Fruit fly (Drosophila melanogaster) whole organism, embryonic: ENCODE measurements around the gene Bcs1.

ENCODE experiments used
- Antp ChIP-seq: fragments of 200-800 bp; sonication (Bioruptor generic); optimal IDR thresholded peaks from 3 replicates; lab custom pipeline; 2016; ENCODE audit warnings: missing biosample characterization, missing genetic modification characterization
- CG1024 ChIP-seq: fragments of 200-800 bp; sonication (Bioruptor generic); IDR thresholded peaks from 2 replicates; pipeline ENCODE4 v1.3.6; 2022; ENCODE audit warnings: missing biosample characterization, missing genetic modification characterization
- CG10274 ChIP-seq: fragments of 200-800 bp; sonication (Bioruptor generic); optimal IDR thresholded peaks from 3 replicates; lab custom pipeline; 2017; ENCODE audit warnings: missing biosample characterization, mild to moderate bottlenecking, missing genetic modification characterization
- CG10431 ChIP-seq: fragments of 200-800 bp; sonication (Bioruptor generic); optimal IDR thresholded peaks from 3 replicates; lab custom pipeline; 2018; ENCODE audit warnings: missing biosample characterization, mild to moderate bottlenecking, missing genetic modification characterization
- CG10565 ChIP-seq: fragments of 200-800 bp; sonication (Bioruptor generic); optimal IDR thresholded peaks from 3 replicates; lab custom pipeline; 2016; ENCODE audit warnings: missing biosample characterization, mild to moderate bottlenecking, missing genetic modification characterization
- CG12071 ChIP-seq: fragments of 200-800 bp; sonication (Bioruptor generic); optimal IDR thresholded peaks from 3 replicates; lab custom pipeline; 2018; ENCODE audit warnings: missing biosample characterization, mild to moderate bottlenecking, missing genetic modification characterization
- CG12659 ChIP-seq: fragments of 200-800 bp; sonication (Bioruptor generic); optimal IDR thresholded peaks from 3 replicates; lab custom pipeline; 2017; ENCODE audit warnings: mild to moderate bottlenecking, missing biosample characterization, missing genetic modification reagents, missing genetic modification characterization
- CG13894 ChIP-seq: fragments of 200-800 bp; sonication (Bioruptor generic); optimal IDR thresholded peaks from 3 replicates; lab custom pipeline; 2018; ENCODE audit warnings: missing biosample characterization, mild to moderate bottlenecking, missing genetic modification characterization, moderate library complexity
- CG15269 ChIP-seq: fragments of 200-800 bp; sonication (Bioruptor generic); optimal IDR thresholded peaks from 2 replicates; lab custom pipeline; 2018; ENCODE audit warnings: missing biosample characterization, mild to moderate bottlenecking, missing genetic modification characterization, moderate library complexity
- CG17802 ChIP-seq: fragments of 200-800 bp; sonication (Bioruptor generic); optimal IDR thresholded peaks from 2 replicates; lab custom pipeline; 2018; ENCODE audit warnings: missing biosample characterization, mild to moderate bottlenecking, missing genetic modification characterization, moderate library complexity
- CG1832 ChIP-seq: fragments of 200-800 bp; sonication (Bioruptor generic); optimal IDR thresholded peaks from 2 replicates; lab custom pipeline; 2017; ENCODE audit warnings: missing biosample characterization, mild to moderate bottlenecking, missing genetic modification characterization, inconsistent platforms
- CG31388 ChIP-seq: fragments of 200-800 bp; sonication (Bioruptor generic); optimal IDR thresholded peaks from 2 replicates; lab custom pipeline; 2016; ENCODE audit warnings: missing biosample characterization, missing genetic modification characterization
- CG43689 ChIP-seq: fragments of 200-800 bp; sonication (Bioruptor generic); IDR thresholded peaks from 2 replicates; pipeline ENCODE4 v1.3.6; 2022; ENCODE audit warnings: missing biosample characterization, missing genetic modification characterization
- CG6854 ChIP-seq: fragments of 200-800 bp; sonication (Bioruptor generic); optimal IDR thresholded peaks from 3 replicates; lab custom pipeline; 2017; ENCODE audit warnings: missing biosample characterization, mild to moderate bottlenecking, missing genetic modification characterization
- CG7556 ChIP-seq: fragments of 200-800 bp; sonication (Bioruptor generic); optimal IDR thresholded peaks from 2 replicates; lab custom pipeline; 2017; ENCODE audit warnings: missing biosample characterization, mild to moderate bottlenecking, missing genetic modification characterization
- CG7987 ChIP-seq: fragments of 200-800 bp; sonication (Bioruptor generic); optimal IDR thresholded peaks from 2 replicates; lab custom pipeline; 2018; ENCODE audit warnings: missing biosample characterization, mild to moderate bottlenecking, missing genetic modification characterization, moderate library complexity
- CG8089 ChIP-seq: fragments of 200-800 bp; sonication (Bioruptor generic); optimal IDR thresholded peaks from 3 replicates; lab custom pipeline; 2016; ENCODE audit warnings: missing biosample characterization, missing genetic modification characterization
- CG8281 ChIP-seq: fragments of 200-800 bp; sonication (Bioruptor generic); optimal IDR thresholded peaks from 2 replicates; lab custom pipeline; 2018; ENCODE audit warnings: missing biosample characterization, mild to moderate bottlenecking, missing genetic modification characterization, moderate library complexity
- CG8290 ChIP-seq, 3 experiments: fragments of 200-800 bp; sonication (Bioruptor generic); optimal IDR thresholded peaks; 2 replicates each; lab custom pipeline; 2016 to 2019; ENCODE audit warnings: missing biosample characterization in 3 of 3, missing genetic modification characterization in 3 of 3, mild to moderate bottlenecking in 2 of 3, moderate library complexity in 1 of 3
- CG9437 ChIP-seq: fragments of 200-800 bp; sonication (Bioruptor generic); optimal IDR thresholded peaks from 2 replicates; lab custom pipeline; 2018; ENCODE audit warnings: missing biosample characterization, mild to moderate bottlenecking, missing genetic modification characterization
- Chrac-16 ChIP-seq: fragments of 200-800 bp; sonication (Bioruptor generic); optimal IDR thresholded peaks from 3 replicates; lab custom pipeline; 2016; ENCODE audit warnings: missing biosample characterization, missing genetic modification characterization
- D ChIP-seq, 2 experiments: fragments of 200-800 bp in 1 of 2; fragments of >200 bp in 1 of 2; sonication (Bioruptor generic) in 1 of 2; optimal IDR thresholded peaks; 2 replicates in 1 of 2; 3 replicates in 1 of 2; lab custom pipeline; 2017; ENCODE audit warnings: mild to moderate bottlenecking in 1 of 2, missing biosample characterization in 1 of 2, missing genetic modification characterization in 1 of 2, missing genetic modification reagents in 1 of 2
- Dip3 ChIP-seq: fragments of 200-800 bp; sonication (Bioruptor generic); optimal IDR thresholded peaks from 3 replicates; lab custom pipeline; 2016; ENCODE audit warnings: missing biosample characterization, missing genetic modification characterization
- E2f2 ChIP-seq: fragments of 200-800 bp; sonication (Bioruptor generic); IDR thresholded peaks from 2 replicates; pipeline ENCODE4 v1.3.6; 2022; ENCODE audit warnings: missing biosample characterization, missing genetic modification characterization
- Gsc ChIP-seq: fragments of 200-800 bp; sonication (Bioruptor generic); IDR thresholded peaks from 2 replicates; pipeline ENCODE4 v1.3.6; 2022; ENCODE audit warnings: missing biosample characterization, missing genetic modification characterization
- Hr51 ChIP-seq, 2 experiments: fragments of 200-800 bp; sonication (Bioruptor generic); optimal IDR thresholded peaks; 2 replicates in 1 of 2; 3 replicates in 1 of 2; lab custom pipeline; 2016 to 2018; ENCODE audit warnings: missing biosample characterization in 2 of 2, missing genetic modification characterization in 2 of 2, mild to moderate bottlenecking in 1 of 2, moderate library complexity in 1 of 2
- Kr ChIP-seq: fragments of 200-800 bp; sonication (Bioruptor generic); optimal IDR thresholded peaks from 2 replicates; lab custom pipeline; 2017; ENCODE audit warnings: missing biosample characterization, mild to moderate bottlenecking, missing genetic modification characterization
- MBD-R2 ChIP-seq: fragments of 200-800 bp; sonication (Bioruptor generic); IDR thresholded peaks from 2 replicates; pipeline ENCODE4 v1.3.6; 2022; ENCODE audit warnings: missing biosample characterization, missing genetic modification characterization
- Myb ChIP-seq: fragments of 200-800 bp; sonication (Bioruptor generic); optimal IDR thresholded peaks from 2 replicates; lab custom pipeline; 2016; ENCODE audit warnings: missing biosample characterization, missing genetic modification characterization
- Ravus ChIP-seq: fragments of 200-800 bp; sonication (Bioruptor generic); IDR thresholded peaks from 2 replicates; pipeline ENCODE4 v1.3.6; 2022; ENCODE audit warnings: missing biosample characterization, missing genetic modification characterization
- Scr ChIP-seq: fragments of 200-800 bp; sonication (Bioruptor generic); IDR thresholded peaks from 2 replicates; pipeline ENCODE4 v1.3.6; 2022; ENCODE audit warnings: missing biosample characterization, missing genetic modification characterization; ENCODE audit not compliant: partially characterized antibody
- Side ChIP-seq: fragments of 200-800 bp; sonication (Bioruptor generic); optimal IDR thresholded peaks from 2 replicates; lab custom pipeline; 2016; ENCODE audit warnings: missing biosample characterization, missing genetic modification characterization
- Spps ChIP-seq: fragments of 200-800 bp; sonication (Bioruptor generic); optimal IDR thresholded peaks from 2 replicates; lab custom pipeline; 2018; ENCODE audit warnings: missing biosample characterization, mild to moderate bottlenecking, missing genetic modification characterization
- TFAM ChIP-seq: fragments of 200-800 bp; sonication (Bioruptor generic); optimal IDR thresholded peaks from 2 replicates; lab custom pipeline; 2017; ENCODE audit warnings: missing biosample characterization, missing genetic modification characterization, inconsistent platforms
- Vsx1 ChIP-seq: fragments of 200-800 bp; sonication (Bioruptor generic); optimal IDR thresholded peaks from 2 replicates; lab custom pipeline; 2017; ENCODE audit warnings: missing biosample characterization, mild to moderate bottlenecking, missing genetic modification characterization, missing genetic modification reagents
- az2 ChIP-seq: fragments of 200-800 bp; sonication (Bioruptor generic); optimal IDR thresholded peaks from 3 replicates; lab custom pipeline; 2016; ENCODE audit warnings: missing biosample characterization, missing genetic modification characterization
- bbx ChIP-seq: fragments of 200-800 bp; sonication (Bioruptor generic); IDR thresholded peaks from 2 replicates; pipeline ENCODE4 v1.3.6; 2022; ENCODE audit warnings: missing biosample characterization, missing genetic modification characterization; ENCODE audit not compliant: partially characterized antibody
- bcd ChIP-seq: fragments of 200-800 bp; sonication (Bioruptor generic); optimal IDR thresholded peaks from 2 replicates; lab custom pipeline; 2017; ENCODE audit warnings: missing biosample characterization, mild to moderate bottlenecking, missing genetic modification characterization
- ci ChIP-seq: fragments of 200-800 bp; sonication (Bioruptor generic); IDR thresholded peaks from 3 replicates; pipeline ENCODE4 v1.3.6; 2022; ENCODE audit warnings: missing biosample characterization, missing genetic modification characterization
- dati ChIP-seq: fragments of 200-800 bp; sonication (Bioruptor generic); IDR thresholded peaks from 2 replicates; pipeline ENCODE4 v1.3.6; 2022; ENCODE audit warnings: missing biosample characterization, missing genetic modification characterization
- ewg ChIP-seq: fragments of 200-800 bp; sonication (Bioruptor generic); optimal IDR thresholded peaks from 3 replicates; lab custom pipeline; 2017; ENCODE audit warnings: mild to moderate bottlenecking, missing biosample characterization, missing genetic modification reagents, missing genetic modification characterization
- fd102C ChIP-seq: fragments of 200-800 bp; sonication (Bioruptor generic); optimal IDR thresholded peaks from 2 replicates; lab custom pipeline; 2018; ENCODE audit warnings: missing biosample characterization, mild to moderate bottlenecking, missing genetic modification characterization, moderate library complexity
- gsb-n ChIP-seq: fragments of 200-800 bp; sonication (Bioruptor generic); optimal IDR thresholded peaks from 3 replicates; lab custom pipeline; 2018; ENCODE audit warnings: missing biosample characterization, mild to moderate bottlenecking, missing genetic modification characterization
- gt ChIP-seq: fragments of 200-800 bp; sonication (Bioruptor generic); IDR thresholded peaks from 2 replicates; pipeline ENCODE4 v1.3.6; 2022; ENCODE audit warnings: missing biosample characterization, missing genetic modification characterization
- maf-S ChIP-seq: fragments of 200-800 bp; sonication (Bioruptor generic); optimal IDR thresholded peaks from 2 replicates; lab custom pipeline; 2016; ENCODE audit warnings: missing biosample characterization, missing genetic modification characterization
- nmo ChIP-seq: fragments of 200-800 bp; sonication (Bioruptor generic); optimal IDR thresholded peaks from 2 replicates; lab custom pipeline; 2018; ENCODE audit warnings: missing biosample characterization, mild to moderate bottlenecking, missing genetic modification characterization, moderate library complexity
- odd ChIP-seq: fragments of 200-800 bp; sonication (Bioruptor generic); optimal IDR thresholded peaks from 2 replicates; lab custom pipeline; 2017; ENCODE audit warnings: missing biosample characterization, mild to moderate bottlenecking, missing genetic modification characterization
- slp2 ChIP-seq: fragments of 200-800 bp; sonication (Bioruptor generic); optimal IDR thresholded peaks from 2 replicates; lab custom pipeline; 2016; ENCODE audit warnings: missing biosample characterization, missing genetic modification characterization
- ttk ChIP-seq: fragments of 200-800 bp; sonication (Bioruptor generic); IDR thresholded peaks from 2 replicates; pipeline ENCODE4 v2.1.2; 2022; ENCODE audit warnings: missing biosample characterization, missing genetic modification characterization
- zfh2 ChIP-seq: fragments of 200-800 bp; sonication (Bioruptor generic); optimal IDR thresholded peaks from 2 replicates; lab custom pipeline; 2016; ENCODE audit warnings: missing biosample characterization, missing genetic modification characterization

Bcs1 gene

dm6 chr2L:10255725-10256158 is 33.3 kb downstream of the Bcs1 start, which contains the start of gene CG5676 (continued):
- TF ChIP-seq MBD-R2: peak; percentile 70
- no peak for TF ChIP-seq Myb
- peak; percentile 86 for TF ChIP-seq CG17802 (tag; lab: Kevin White, UChicago)
- TF ChIP-seq gt (GFP tag; lab: Robert Waterston, UW): no peak
- no peak for TF ChIP-seq ci
- no peak for TF ChIP-seq CG6854 (GFP tag; lab: Kevin White, UChicago)
- no peak for TF ChIP-seq CG7556 (GFP tag; lab: Kevin White, UChicago)
- no peak for TF ChIP-seq CG43689 (GFP tag; lab: Robert Waterston, UW)
- TF ChIP-seq nmo (GFP tag; lab: Kevin White, UChicago): peak; percentile 39
- no peak for TF ChIP-seq CG10565
- no peak for TF ChIP-seq TFAM (GFP tag; lab: Kevin White, UChicago)
- TF ChIP-seq CG8089 (GFP tag; lab: Kevin White, UChicago): no peak
- TF ChIP-seq az2 (GFP tag; lab: Kevin White, UChicago): no peak
- no peak for TF ChIP-seq zfh2 (GFP tag; lab: Kevin White, UChicago)
- TF ChIP-seq Spps (tag; lab: Kevin White, UChicago): no peak
- no peak for TF ChIP-seq CG8281 (tag; lab: Kevin White, UChicago)
- no peak for TF ChIP-seq Dip3
- no peak for TF ChIP-seq CG10431 (GFP tag; lab: Kevin White, UChicago)
- no peak for TF ChIP-seq maf-S (GFP tag; lab: Kevin White, UChicago)
- TF ChIP-seq fd102C (GFP tag; lab: Kevin White, UChicago): no peak
- no peak for TF ChIP-seq odd (GFP tag; lab: Kevin White, UChicago)
- TF ChIP-seq dati (GFP tag; lab: Robert Waterston, UW): no peak
- TF ChIP-seq ewg (GFP tag; lab: Kevin White, UChicago): no peak
- TF ChIP-seq ttk (GFP tag; lab: Robert Waterston, UW): no peak
- peak; percentile 14 for TF ChIP-seq CG8290 (GFP tag; optimal IDR thresholded peaks at IDR 0.05; lab: Kevin White, UChicago)
- TF ChIP-seq CG8290 (tag; optimal IDR thresholded peaks at IDR 0.05; lab: Kevin White, UChicago): no peak
- peak; percentile 26; the same call in 1 of the 2 replicates for TF ChIP-seq Scr (GFP tag; lab: Robert Waterston, UW)
- TF ChIP-seq CG12071: no peak
- no peak for TF ChIP-seq bcd
- no peak for TF ChIP-seq bbx
- no peak for TF ChIP-seq Hr51 (GFP tag; optimal IDR thresholded peaks at IDR 0.05; lab: Kevin White, UChicago)
- TF ChIP-seq CG9437 (GFP tag; lab: Kevin White, UChicago): peak; percentile 54
- TF ChIP-seq Chrac-16: no peak
- TF ChIP-seq CG10274 (GFP tag; lab: Kevin White, UChicago): no peak
- TF ChIP-seq CG7987: no peak
- TF ChIP-seq Side (GFP tag; lab: Kevin White, UChicago): no peak
- peak; percentile 90 for TF ChIP-seq CG1024 (GFP tag; lab: Robert Waterston, UW)
- TF ChIP-seq gsb-n (tag; lab: Kevin White, UChicago): no peak
- 0 out of 2 replicates have a peak, but pooled peaks have one; percentile 8 for TF ChIP-seq E2f2 (GFP tag; lab: Robert Waterston, UW)
- TF ChIP-seq Gsc: no peak
- peak; percentile 57 for TF ChIP-seq CG12659
- no peak for TF ChIP-seq Vsx1 (GFP tag; lab: Kevin White, UChicago)
- TF ChIP-seq CG15269 (tag; lab: Kevin White, UChicago): no peak
- no peak for TF ChIP-seq CG1832 (GFP tag; lab: Kevin White, UChicago)
- TF ChIP-seq Ravus (GFP tag; lab: Robert Waterston, UW): no peak
- no peak for TF ChIP-seq slp2 (GFP tag; lab: Kevin White, UChicago)
- no peak for TF ChIP-seq Kr (GFP tag; lab: Kevin White, UChicago)
- no peak for TF ChIP-seq CG31388 (GFP tag; lab: Kevin White, UChicago)
- TF ChIP-seq D (optimal IDR thresholded peaks at IDR 0.05; lab: Kevin White, UChicago): no peak
- no peak for TF ChIP-seq D (GFP tag; optimal IDR thresholded peaks at IDR 0.05; lab: Kevin White, UChicago)
- TF ChIP-seq CG13894 (tag; lab: Kevin White, UChicago): no peak
- TF ChIP-seq Antp (GFP tag; lab: Kevin White, UChicago): no peak
